Worm (Caenorhabditis elegans) whole organism, L1 larva: Measurements from ENCODE around the gene K09C4.4.

ENCODE experiments used
- blmp-1 ChIP-seq: fragments of 150-350 bp; optimal IDR thresholded peaks from 2 replicates; lab custom pipeline; 2014; ENCODE audit warnings: missing biosample characterization, missing genetic modification characterization
- nhr-47 ChIP-seq: sonication (generic microtip); optimal IDR thresholded peaks from 2 replicates; lab custom pipeline; 2016; ENCODE audit warnings: mild to moderate bottlenecking, missing genetic modification characterization, moderate library complexity, missing compliant biosample characterization
- pag-3 ChIP-seq: sonication (generic microtip); optimal IDR thresholded peaks from 2 replicates; lab custom pipeline; 2017; ENCODE audit warnings: missing genetic modification characterization, mild to moderate bottlenecking, missing compliant biosample characterization, antibody characterized with exemption, borderline replicate concordance; ENCODE audit not compliant: insufficient read depth
- snpc-4 ChIP-seq: fragments of 150-350 bp; optimal IDR thresholded peaks from 2 replicates; lab custom pipeline; 2014; ENCODE audit warnings: missing biosample characterization, missing genetic modification characterization

DNA sequence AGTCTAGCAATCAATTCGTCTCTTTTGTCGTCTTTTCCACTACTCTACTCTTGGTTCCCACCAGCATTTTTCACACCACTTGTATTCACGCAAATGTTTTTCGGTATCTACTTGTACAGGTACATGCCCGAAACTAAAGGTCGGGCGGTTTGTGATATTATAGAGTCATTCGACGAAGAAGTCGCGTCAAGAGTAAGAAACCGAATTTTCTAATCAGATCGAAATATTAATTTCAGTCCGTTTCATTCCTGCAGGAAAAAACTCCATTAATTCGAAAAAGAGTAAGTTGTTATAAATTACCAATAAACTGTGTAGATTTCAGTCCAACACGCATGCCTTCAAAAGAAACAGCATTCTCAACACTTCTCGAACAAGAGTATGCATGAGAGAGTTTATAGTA, 2.7 kb downstream of the K09C4.4 start:
- TF ChIP-seq snpc-4 (tag; lab: Kevin White, UChicago) (no peak), nhr-47 (tag; lab: Kevin White, UChicago) (no peak), pag-3 (no peak), blmp-1 (tag; lab: Kevin White, UChicago) (no peak)
